Fruit fly (Drosophila melanogaster): ENCODE results near the gene Pdss2.

Pdss2 gene

DNA sequence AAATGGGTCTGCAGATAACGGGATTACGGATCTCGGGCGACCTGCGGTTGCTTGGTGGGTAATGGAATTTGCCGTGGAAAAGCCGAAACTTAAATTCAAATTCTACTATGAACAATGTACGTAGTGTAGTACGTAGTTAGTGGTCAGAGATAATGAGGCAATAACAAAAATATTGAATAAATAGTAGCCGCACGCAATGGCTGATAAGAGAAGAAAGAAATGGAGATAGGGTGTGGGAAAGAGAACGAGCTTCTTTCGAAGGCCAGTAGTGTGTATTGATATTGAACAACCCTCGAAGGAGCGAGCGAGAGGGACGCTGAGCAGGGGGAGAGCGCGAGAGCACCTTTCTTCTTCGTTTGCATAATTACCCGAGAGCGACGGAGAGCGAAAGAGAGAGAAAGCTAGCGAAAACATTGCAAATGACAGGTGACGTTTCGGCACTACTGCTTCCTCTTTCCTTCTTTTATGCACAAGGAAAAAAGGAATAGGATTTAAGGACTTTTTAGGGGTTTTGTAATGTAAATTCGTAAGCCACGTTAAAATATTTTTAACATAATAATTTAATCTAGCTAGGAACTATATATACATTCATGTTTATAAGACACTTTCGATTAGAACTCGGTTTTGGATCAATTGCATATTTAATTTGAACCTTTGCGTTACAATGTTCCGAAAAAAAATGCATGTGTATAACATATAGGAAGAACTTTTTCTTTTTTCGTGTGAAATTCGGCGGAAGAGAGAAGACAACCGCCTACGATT is 16.7 kb upstream of the Pdss2 start (continued):
- TF ChIP-seq CG11695 (GFP tag; IDR thresholded peaks at IDR 0.05) (0 out of 3 replicates have a peak, but pooled peaks have one; percentile 29), Elba2 (GFP tag; optimal IDR thresholded peaks at IDR 0.05) (peak; percentile 68), gsb (GFP tag; IDR thresholded peaks at IDR 0.05) (peak; percentile 31; the same call in 1 of the 2 replicates), tgo (GFP tag; IDR thresholded peaks at IDR 0.05) (no peak), Blimp-1 (GFP tag; optimal IDR thresholded peaks at IDR 0.05) (peak; percentile 9), chinmo (GFP tag; IDR thresholded peaks at IDR 0.05; ENCODE audit: partially characterized antibody) (0 out of 4 replicates have a peak, but pooled peaks have one; percentile 33), Ssrp (tag; optimal IDR thresholded peaks at IDR 0.05) (peak; percentile 29), CG17912 (GFP tag; optimal IDR thresholded peaks at IDR 0.05) (no peak), GATAe (GFP tag; conservative IDR thresholded peaks at IDR 0.05) (peak; percentile 63), kni (GFP tag; optimal IDR thresholded peaks at IDR 0.05) (peak; percentile 31), CG1233 (GFP tag; optimal IDR thresholded peaks at IDR 0.05) (no peak), exex (tag; optimal IDR thresholded peaks at IDR 0.05) (peak; percentile 60), CG6689 (GFP tag; IDR thresholded peaks at IDR 0.05) (peak; percentile 25; the same call in 1 of the 2 replicates), gcm2 (GFP tag; optimal IDR thresholded peaks at IDR 0.05) (no peak), lov (optimal IDR thresholded peaks at IDR 0.05) (no peak), lov (GFP tag; IDR thresholded peaks at IDR 0.05) (no peak), Hr3 (GFP tag; optimal IDR thresholded peaks at IDR 0.05) (peak; percentile 5), slbo (GFP tag; IDR thresholded peaks at IDR 0.05) (peak; percentile 51; the same call in 1 of the 2 replicates), CG17385 (GFP tag; optimal IDR thresholded peaks at IDR 0.05) (peak; percentile 73), CG7928 (GFP tag; optimal IDR thresholded peaks at IDR 0.05) (no peak), rib (GFP tag; IDR thresholded peaks at IDR 0.05) (peak; percentile 74; the same call in 1 of the 2 replicates), mirr (GFP tag; optimal IDR thresholded peaks at IDR 0.05) (peak; percentile 63), Xbp1 (GFP tag; optimal IDR thresholded peaks at IDR 0.05) (peak; percentile 23), ERR (GFP tag; optimal IDR thresholded peaks at IDR 0.05) (no peak), CG32772 (GFP tag; IDR thresholded peaks at IDR 0.05) (no peak), CG2712 (tag; optimal IDR thresholded peaks at IDR 0.05) (peak; percentile 22), CG15696 (tag; optimal IDR thresholded peaks at IDR 0.05) (no peak), grau (tag; optimal IDR thresholded peaks at IDR 0.05) (peak; percentile 57), Drgx (GFP tag; IDR thresholded peaks at IDR 0.05) (0 out of 2 replicates have a peak, but pooled peaks have one; percentile 23), CG3407 (GFP tag; optimal IDR thresholded peaks at IDR 0.05) (no peak), row (GFP tag; IDR thresholded peaks at IDR 0.05) (peak; percentile 37; the same call in 2 of the 3 replicates), oc (tag; optimal IDR thresholded peaks at IDR 0.05) (no peak)

DNA sequence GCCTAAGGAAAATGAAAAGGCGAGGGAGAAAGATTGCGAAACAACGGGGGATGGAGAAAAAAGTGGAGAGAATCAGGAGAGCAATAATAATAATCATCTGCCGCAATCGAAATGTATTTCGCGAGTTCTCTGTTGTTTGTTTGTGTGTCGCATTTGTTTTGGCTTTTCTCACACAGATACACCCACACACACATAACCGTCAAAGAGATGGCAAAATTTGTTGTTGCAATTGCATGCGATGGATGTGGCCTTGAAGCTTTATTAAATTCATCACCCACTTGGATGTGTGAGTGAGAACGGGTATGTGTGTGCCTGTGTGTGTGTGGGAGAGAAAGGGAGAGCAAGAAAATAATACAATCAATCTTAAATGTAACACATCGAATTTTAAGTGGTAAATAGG is 16.0 kb upstream of the Pdss2 start:
- TF ChIP-seq Trl (optimal IDR thresholded peaks at IDR 0.05): peak in 1 of 2 experiments; percentile 16
- no peak for TF ChIP-seq Trl (GFP tag; optimal IDR thresholded peaks at IDR 0.05)
- TF ChIP-seq CG5953 (GFP tag; IDR thresholded peaks at IDR 0.05): no peak
- TF ChIP-seq org-1 (GFP tag; optimal IDR thresholded peaks at IDR 0.05): no peak
- peak; percentile 68 for TF ChIP-seq cg (GFP tag; optimal IDR thresholded peaks at IDR 0.05)
- TF ChIP-seq Oaz (GFP tag; IDR thresholded peaks at IDR 0.05): no peak
- 0 out of 4 replicates have a peak, but pooled peaks have one; percentile 42 for TF ChIP-seq chinmo (GFP tag; IDR thresholded peaks at IDR 0.05; ENCODE audit: partially characterized antibody)
- peak; percentile 52 for TF ChIP-seq ftz-f1 (GFP tag; optimal IDR thresholded peaks at IDR 0.05)
